Worm (Caenorhabditis elegans) whole organism, L1 larva: ENCODE measurements around the gene wee-1.3.

Source experiments
- ama-1 ChIP-seq: fragments of 150-350 bp; optimal IDR thresholded peaks from 2 replicates; lab custom pipeline; 2014
- pqm-1 ChIP-seq: sonication (generic microtip); optimal IDR thresholded peaks from 3 replicates; lab custom pipeline; 2017; ENCODE audit warnings: missing biosample characterization, missing genetic modification characterization
- unc-130 ChIP-seq: fragments of 150-350 bp; optimal IDR thresholded peaks from 2 replicates; lab custom pipeline; 2017; ENCODE audit warnings: missing biosample characterization, missing genetic modification characterization, inconsistent platforms
- xbp-1 ChIP-seq: sonication (generic microtip); optimal IDR thresholded peaks from 2 replicates; lab custom pipeline; 2016; ENCODE audit warnings: missing genetic modification characterization, missing compliant biosample characterization

- TF ChIP-seq ama-1 (no peak), xbp-1 (tag; lab: Kevin White, UChicago) (no peak), unc-130 (tag; lab: Kevin White, UChicago) (no peak), pqm-1 (no peak)
Observed at ce11 chrII:9665577-9665976, 50.7 kb downstream of the wee-1.3 start, which contains the start of gene ZK1320.5.
